Worm (Caenorhabditis elegans) whole organism, L4/young adult: ENCODE data around the gene fipr-14.

Source experiments
- W03F9.2 ChIP-seq: fragments of 150-350 bp; optimal IDR thresholded peaks from 2 replicates; lab custom pipeline; 2014; ENCODE audit warnings: missing biosample characterization, missing genetic modification characterization
- dao-5 ChIP-seq: sonication (generic microtip); optimal IDR thresholded peaks from 2 replicates; lab custom pipeline; 2016; ENCODE audit warnings: missing genotype, missing genetic modification characterization, moderate library complexity, missing compliant biosample characterization
- him-1 ChIP-seq: sonication (generic microtip); optimal IDR thresholded peaks from 2 replicates; lab custom pipeline; 2016; ENCODE audit warnings: missing genotype, missing genetic modification reagents, missing genetic modification characterization, missing compliant biosample characterization

DNA sequence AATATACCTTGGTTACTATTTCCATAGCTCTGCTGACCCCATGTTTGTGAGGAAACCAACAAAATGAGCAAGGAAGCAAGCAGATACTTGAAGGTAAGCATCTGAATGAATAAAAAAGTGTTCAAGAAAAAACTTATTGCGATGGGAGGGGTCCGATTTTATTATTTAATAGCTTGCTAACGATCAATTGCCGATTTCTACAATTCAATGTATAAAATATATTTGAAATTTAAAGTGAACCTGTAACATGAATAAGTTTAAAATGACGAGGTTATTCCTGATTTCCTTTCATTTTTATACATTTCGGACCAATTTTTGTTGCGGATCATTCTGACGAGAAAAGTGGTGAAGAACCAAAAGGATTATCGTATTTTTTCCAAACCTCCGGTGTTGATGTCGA, 19.6 kb downstream of the fipr-14 start, which contains the start of gene srlf-13:
- no peak for TF ChIP-seq him-1
- TF ChIP-seq W03F9.2 (tag; lab: Kevin White, UChicago): no peak
- TF ChIP-seq dao-5 (tag; lab: Kevin White, UChicago): no peak
